Worm (Caenorhabditis elegans): Measurements from ENCODE around the gene Y39E4B.13.

- TF ChIP-seq ztf-28 (GFP tag; IDR thresholded peaks at IDR 0.05) (no peak), madf-10 (tag; optimal IDR thresholded peaks at IDR 0.05) (no peak), hmg-1.2 (GFP tag; IDR thresholded peaks at IDR 0.05) (peak; percentile 25; the same call in 1 of the 2 replicates)
These were observed 15.0 kb downstream of the Y39E4B.13 start for ce11 chrIII:13105911-13106310.

Data from whole organism, young adult.